Worm (Caenorhabditis elegans): ENCODE measurements around the gene cutl-5.

ce11 chrII:7106313-7106712 is 9.4 kb downstream of the cutl-5 start:
- TF ChIP-seq pha-4 (tag; optimal IDR thresholded peaks at IDR 0.05) = no peak
- no peak for TF ChIP-seq elt-3 (tag; optimal IDR thresholded peaks at IDR 0.05)
- no peak for TF ChIP-seq sptf-1 (tag; optimal IDR thresholded peaks at IDR 0.05)
- TF ChIP-seq mab-5 (tag; optimal IDR thresholded peaks at IDR 0.05) = no peak
- TF ChIP-seq lsy-2 (tag; optimal IDR thresholded peaks at IDR 0.05) = no peak
- TF ChIP-seq nhr-12 (tag; optimal IDR thresholded peaks at IDR 0.05) = no peak
- no peak for TF ChIP-seq nhr-2 (tag; optimal IDR thresholded peaks at IDR 0.05)
- TF ChIP-seq lin-13 (tag; optimal IDR thresholded peaks at IDR 0.05) = no peak
- TF ChIP-seq nhr-76 (tag; optimal IDR thresholded peaks at IDR 0.05) = no peak
- TF ChIP-seq snpc-4 (tag; optimal IDR thresholded peaks at IDR 0.05) = no peak
- no peak for TF ChIP-seq lin-32 (GFP tag; optimal IDR thresholded peaks at IDR 0.05)
- no peak for TF ChIP-seq unc-62 (GFP tag; optimal IDR thresholded peaks at IDR 0.05)

Measured in whole organism, mixed stage, embryonic.